Fruit fly (Drosophila melanogaster) whole organism, embryonic: ENCODE measurements around the gene CG6006.

Source experiments
- Antp ChIP-seq: fragments of 200-800 bp; sonication (Bioruptor generic); optimal IDR thresholded peaks from 3 replicates; lab custom pipeline; 2016; ENCODE audit warnings: missing biosample characterization, missing genetic modification characterization
- Asciz ChIP-seq: fragments of 200-800 bp; sonication (Bioruptor generic); optimal IDR thresholded peaks from 2 replicates; lab custom pipeline; 2017; ENCODE audit warnings: missing biosample characterization, mild to moderate bottlenecking, missing genetic modification characterization, missing genetic modification reagents
- CG10147 ChIP-seq: fragments of 200-800 bp; sonication (Bioruptor generic); optimal IDR thresholded peaks from 2 replicates; lab custom pipeline; 2019; ENCODE audit warnings: missing biosample characterization, mild to moderate bottlenecking, missing genetic modification characterization, moderate library complexity
- CG11247 ChIP-seq: fragments of 200-800 bp; sonication (Bioruptor generic); IDR thresholded peaks from 2 replicates; pipeline ENCODE4 v1.3.6; 2022; ENCODE audit warnings: missing biosample characterization, missing genetic modification characterization
- CG12071 ChIP-seq: fragments of 200-800 bp; sonication (Bioruptor generic); optimal IDR thresholded peaks from 3 replicates; lab custom pipeline; 2018; ENCODE audit warnings: missing biosample characterization, mild to moderate bottlenecking, missing genetic modification characterization
- CG12769 ChIP-seq: fragments of 200-800 bp; sonication (Bioruptor generic); optimal IDR thresholded peaks from 2 replicates; lab custom pipeline; 2019; ENCODE audit warnings: missing biosample characterization, mild to moderate bottlenecking, missing genetic modification characterization, moderate library complexity
- CG14441 ChIP-seq: fragments of 200-800 bp; sonication (Bioruptor generic); IDR thresholded peaks from 2 replicates; pipeline ENCODE4 v1.3.6; 2022; ENCODE audit warnings: missing biosample characterization, missing genetic modification characterization
- CG14965 ChIP-seq: fragments of 200-800 bp; sonication (Bioruptor generic); optimal IDR thresholded peaks from 2 replicates; lab custom pipeline; 2016; ENCODE audit warnings: missing biosample characterization, missing genetic modification characterization, borderline replicate concordance
- CG18476 ChIP-seq: fragments of 200-800 bp; sonication (Bioruptor generic); optimal IDR thresholded peaks from 2 replicates; lab custom pipeline; 2016; ENCODE audit warnings: missing biosample characterization, mild to moderate bottlenecking, missing genetic modification characterization
- CG18619 ChIP-seq: fragments of 200-800 bp; sonication (Bioruptor generic); optimal IDR thresholded peaks from 3 replicates; lab custom pipeline; 2017; ENCODE audit warnings: missing biosample characterization, mild to moderate bottlenecking, missing genetic modification characterization
- CG18764 ChIP-seq: fragments of 200-800 bp; sonication (Bioruptor generic); optimal IDR thresholded peaks from 3 replicates; lab custom pipeline; 2016; ENCODE audit warnings: missing biosample characterization, missing genetic modification characterization
- CG2129 ChIP-seq: fragments of 200-800 bp; sonication (Bioruptor generic); IDR thresholded peaks from 2 replicates; pipeline ENCODE4 v1.3.6; 2022; ENCODE audit warnings: missing biosample characterization, missing genetic modification characterization; ENCODE audit not compliant: partially characterized antibody
- CG2678 ChIP-seq: fragments of 200-800 bp; sonication (Bioruptor generic); optimal IDR thresholded peaks from 3 replicates; lab custom pipeline; 2019; ENCODE audit warnings: missing biosample characterization, mild to moderate bottlenecking, missing genetic modification characterization, moderate library complexity
- CG30020 ChIP-seq: fragments of 200-800 bp; optimal IDR thresholded peaks from 2 replicates; lab custom pipeline; 2019; ENCODE audit warnings: missing biosample characterization, mild to moderate bottlenecking, missing genetic modification characterization, moderate library complexity
- CG31365 ChIP-seq: fragments of 200-800 bp; sonication (Bioruptor generic); optimal IDR thresholded peaks from 2 replicates; lab custom pipeline; 2018; ENCODE audit warnings: missing biosample characterization, mild to moderate bottlenecking, missing genetic modification characterization
- CG3407 ChIP-seq: fragments of 200-800 bp; sonication (Bioruptor generic); optimal IDR thresholded peaks from 2 replicates; lab custom pipeline; 2018; ENCODE audit warnings: missing biosample characterization, mild to moderate bottlenecking, missing genetic modification characterization
- CG4328 ChIP-seq: fragments of 200-800 bp; sonication (Bioruptor generic); optimal IDR thresholded peaks from 3 replicates; lab custom pipeline; 2017; ENCODE audit warnings: missing biosample characterization, missing genetic modification reagents, missing genetic modification characterization
- CG6175 ChIP-seq: fragments of 200-800 bp; sonication (Bioruptor generic); IDR thresholded peaks from 3 replicates; pipeline ENCODE4 v1.3.6; 2022; ENCODE audit warnings: missing biosample characterization, missing genetic modification characterization
- CG7928 ChIP-seq: fragments of 200-800 bp; sonication (Bioruptor generic); optimal IDR thresholded peaks from 2 replicates; lab custom pipeline; 2017; ENCODE audit warnings: missing biosample characterization, mild to moderate bottlenecking, missing genetic modification characterization
- CG7963 ChIP-seq: fragments of 200-800 bp; sonication (Bioruptor generic); IDR thresholded peaks from 3 replicates; pipeline ENCODE4 v1.3.6; 2022; ENCODE audit warnings: missing biosample characterization, missing genetic modification characterization; ENCODE audit not compliant: partially characterized antibody
- CoRest ChIP-seq: fragments of 200-800 bp; sonication (Bioruptor generic); optimal IDR thresholded peaks from 3 replicates; lab custom pipeline; 2018; ENCODE audit warnings: missing biosample characterization, mild to moderate bottlenecking, missing genetic modification characterization, moderate library complexity
- D19B ChIP-seq: fragments of 200-800 bp; sonication (Bioruptor generic); optimal IDR thresholded peaks from 2 replicates; lab custom pipeline; 2017; ENCODE audit warnings: missing biosample characterization, mild to moderate bottlenecking, missing genetic modification characterization
- Fer2 ChIP-seq: fragments of 200-800 bp; sonication (Bioruptor generic); optimal IDR thresholded peaks from 2 replicates; lab custom pipeline; 2018; ENCODE audit warnings: missing biosample characterization, mild to moderate bottlenecking, missing genetic modification characterization, moderate library complexity
- H2.0 ChIP-seq: fragments of 200-800 bp; sonication (Bioruptor generic); IDR thresholded peaks from 2 replicates; pipeline ENCODE4 v1.3.6; 2022; ENCODE audit warnings: missing biosample characterization, missing genetic modification characterization
- HLH54F ChIP-seq: fragments of 200-800 bp; sonication (Bioruptor generic); optimal IDR thresholded peaks from 3 replicates; lab custom pipeline; 2016; ENCODE audit warnings: missing biosample characterization, missing genetic modification characterization
- HmgZ ChIP-seq: fragments of 200-800 bp; sonication (Bioruptor generic); optimal IDR thresholded peaks from 2 replicates; lab custom pipeline; 2018; ENCODE audit warnings: missing biosample characterization, mild to moderate bottlenecking, missing genetic modification characterization
- Hsf ChIP-seq: fragments of 200-800 bp; sonication (Bioruptor generic); optimal IDR thresholded peaks from 3 replicates; lab custom pipeline; 2016; ENCODE audit warnings: missing biosample characterization, missing genetic modification characterization
- Max ChIP-seq: fragments of 200-800 bp; sonication (Bioruptor generic); optimal IDR thresholded peaks from 2 replicates; lab custom pipeline; 2016; ENCODE audit warnings: missing biosample characterization, mild to moderate bottlenecking, missing genetic modification characterization
- NC2β ChIP-seq: fragments of 200-800 bp; sonication (Bioruptor generic); optimal IDR thresholded peaks from 2 replicates; lab custom pipeline; 2016; ENCODE audit warnings: missing biosample characterization, missing genetic modification characterization
- NFAT ChIP-seq: fragments of 200-800 bp; sonication (Bioruptor generic); IDR thresholded peaks from 2 replicates; pipeline ENCODE4 v1.3.6; 2022; ENCODE audit warnings: missing biosample characterization, missing genetic modification characterization
- Nf-YC ChIP-seq: fragments of 200-800 bp; optimal IDR thresholded peaks from 3 replicates; lab custom pipeline; 2019; ENCODE audit warnings: missing biosample characterization, mild to moderate bottlenecking, missing genetic modification characterization, moderate library complexity
- Scr ChIP-seq: fragments of 200-800 bp; sonication (Bioruptor generic); IDR thresholded peaks from 2 replicates; pipeline ENCODE4 v1.3.6; 2022; ENCODE audit warnings: missing biosample characterization, missing genetic modification characterization; ENCODE audit not compliant: partially characterized antibody
- Sox100B ChIP-seq: fragments of 200-800 bp; sonication (Bioruptor generic); optimal IDR thresholded peaks from 3 replicates; lab custom pipeline; 2018; ENCODE audit warnings: missing biosample characterization, mild to moderate bottlenecking, missing genetic modification characterization
- Spps ChIP-seq: fragments of 200-800 bp; sonication (Bioruptor generic); optimal IDR thresholded peaks from 2 replicates; lab custom pipeline; 2018; ENCODE audit warnings: missing biosample characterization, mild to moderate bottlenecking, missing genetic modification characterization
- ash1 ChIP-seq: fragments of 200-800 bp; sonication (Bioruptor generic); optimal IDR thresholded peaks from 2 replicates; lab custom pipeline; 2018; ENCODE audit warnings: missing biosample characterization, mild to moderate bottlenecking, missing genetic modification characterization
- az2 ChIP-seq: fragments of 200-800 bp; sonication (Bioruptor generic); optimal IDR thresholded peaks from 3 replicates; lab custom pipeline; 2016; ENCODE audit warnings: missing biosample characterization, missing genetic modification characterization
- bowl ChIP-seq: fragments of 200-800 bp; sonication (Bioruptor generic); IDR thresholded peaks from 2 replicates; pipeline ENCODE4 v1.3.6; 2022; ENCODE audit warnings: missing biosample characterization, missing genetic modification characterization
- btn ChIP-seq: fragments of 200-800 bp; sonication (Bioruptor generic); optimal IDR thresholded peaks from 2 replicates; lab custom pipeline; 2016; ENCODE audit warnings: missing biosample characterization, missing genetic modification characterization
- chinmo ChIP-seq: fragments of 200-800 bp; sonication (Bioruptor generic); IDR thresholded peaks from 4 replicates; pipeline ENCODE4 v1.3.6; 2022; ENCODE audit warnings: missing biosample characterization, missing genetic modification characterization; ENCODE audit not compliant: partially characterized antibody
- disco-r ChIP-seq: fragments of 200-800 bp; sonication (Bioruptor generic); optimal IDR thresholded peaks from 2 replicates; lab custom pipeline; 2016; ENCODE audit warnings: missing biosample characterization, missing genetic modification characterization
- grau ChIP-seq: fragments of 200-800 bp; optimal IDR thresholded peaks from 3 replicates; lab custom pipeline; 2019; ENCODE audit warnings: missing biosample characterization, mild to moderate bottlenecking, missing genetic modification characterization, moderate library complexity
- h ChIP-seq: fragments of >200 bp; optimal IDR thresholded peaks from 2 replicates; lab custom pipeline; 2017
- hb ChIP-seq: fragments of 200-800 bp; sonication (Bioruptor generic); IDR thresholded peaks from 3 replicates; pipeline ENCODE4 v1.3.6; 2022; ENCODE audit warnings: missing biosample characterization, missing genetic modification characterization; ENCODE audit not compliant: partially characterized antibody
- nom ChIP-seq: fragments of 200-800 bp; sonication (Bioruptor generic); optimal IDR thresholded peaks from 2 replicates; lab custom pipeline; 2017; ENCODE audit warnings: missing biosample characterization, missing genetic modification characterization, mild to moderate bottlenecking, moderate library complexity, missing genetic modification reagents
- onecut ChIP-seq: fragments of 200-800 bp; sonication (Bioruptor generic); IDR thresholded peaks from 2 replicates; pipeline ENCODE4 v1.3.6; 2022; ENCODE audit warnings: missing biosample characterization, missing genetic modification characterization
- peb ChIP-seq: fragments of 200-800 bp; sonication (Bioruptor generic); IDR thresholded peaks from 2 replicates; pipeline ENCODE4 v1.3.6; 2022; ENCODE audit warnings: missing biosample characterization, missing genetic modification characterization
- shn ChIP-seq: fragments of 200-800 bp; sonication (Bioruptor generic); optimal IDR thresholded peaks from 3 replicates; lab custom pipeline; 2016; ENCODE audit warnings: missing biosample characterization, missing genetic modification characterization
- sqz ChIP-seq: fragments of 200-800 bp; sonication (Bioruptor generic); optimal IDR thresholded peaks from 3 replicates; lab custom pipeline; 2018; ENCODE audit warnings: missing biosample characterization, mild to moderate bottlenecking, missing genetic modification characterization
- toy ChIP-seq: fragments of 200-800 bp; sonication (Bioruptor generic); IDR thresholded peaks from 2 replicates; pipeline ENCODE4 v1.3.6; 2022; ENCODE audit warnings: missing biosample characterization, missing genetic modification characterization
- yki ChIP-seq: fragments of >200 bp; optimal IDR thresholded peaks from 3 replicates; lab custom pipeline; 2018

Gene CG6006

dm6 chr3R:16205155-16205778, 50.5 kb downstream of the CG6006 start, which contains the start of gene mtSSB (continued):
- TF ChIP-seq bowl (GFP tag; lab: Robert Waterston, UW) = peak; percentile 75
- peak; percentile 72 for TF ChIP-seq CG3407 (GFP tag; lab: Kevin White, UChicago)
- TF ChIP-seq NFAT (GFP tag; lab: Robert Waterston, UW) = peak; percentile 99
- peak; percentile 73; the same call in 2 of the 3 replicates for TF ChIP-seq CG6175 (GFP tag; lab: Robert Waterston, UW)
- TF ChIP-seq sqz (GFP tag; lab: Kevin White, UChicago) = peak; percentile 20
- peak; percentile 90 for TF ChIP-seq Antp (GFP tag; lab: Kevin White, UChicago)
- peak; percentile 68 for TF ChIP-seq CG12071 (GFP tag; lab: Kevin White, UChicago)
- TF ChIP-seq CG14965 = peak; percentile 72
- peak; percentile 49 for TF ChIP-seq CG30020 (tag; lab: Kevin White, UChicago)
- peak; percentile 46 for TF ChIP-seq Fer2
- peak; percentile 93 for TF ChIP-seq Hsf (GFP tag; lab: Kevin White, UChicago)
- peak; percentile 92 for TF ChIP-seq az2 (GFP tag; lab: Kevin White, UChicago)
- TF ChIP-seq h (lab: Kevin White, UChicago) = no peak
- peak; percentile 68 for TF ChIP-seq Asciz (GFP tag; lab: Kevin White, UChicago)
- TF ChIP-seq CG12769 (tag; lab: Kevin White, UChicago) = peak; percentile 78
- TF ChIP-seq CG18476 (GFP tag; lab: Kevin White, UChicago) = peak; percentile 59
- peak; percentile 18 for TF ChIP-seq Sox100B (GFP tag; lab: Kevin White, UChicago)
- TF ChIP-seq CG2678 = peak; percentile 73
- peak; percentile 92 for TF ChIP-seq onecut (GFP tag; lab: Robert Waterston, UW)
- TF ChIP-seq nom = no peak
- TF ChIP-seq toy (GFP tag; lab: Robert Waterston, UW) = peak; percentile 26; the same call in 1 of the 2 replicates
- peak; percentile 85 for TF ChIP-seq HmgZ
- TF ChIP-seq hb (GFP tag; lab: Robert Waterston, UW) = peak; percentile 98
- peak; percentile 96 for TF ChIP-seq CG11247 (GFP tag; lab: Robert Waterston, UW)
- TF ChIP-seq Nf-YC (tag; lab: Kevin White, UChicago) = peak; percentile 73
- TF ChIP-seq Max (GFP tag; lab: Kevin White, UChicago) = peak; percentile 76
- peak; percentile 98 for TF ChIP-seq CG7963 (GFP tag; lab: Robert Waterston, UW)
- TF ChIP-seq grau (tag; lab: Kevin White, UChicago) = peak; percentile 84
- no peak for TF ChIP-seq yki (lab: Kevin White, UChicago)
- TF ChIP-seq CG14441 (GFP tag; lab: Robert Waterston, UW) = peak; percentile 93
- TF ChIP-seq CG2129 (GFP tag; lab: Robert Waterston, UW) = peak; percentile 100
- TF ChIP-seq CG10147 = peak; percentile 21
- peak; percentile 89 for TF ChIP-seq H2.0 (GFP tag; lab: Robert Waterston, UW)
- TF ChIP-seq disco-r (GFP tag; lab: Kevin White, UChicago) = peak; percentile 63
- peak; percentile 64; the same call in 1 of the 2 replicates for TF ChIP-seq peb (GFP tag; lab: Robert Waterston, UW)
- TF ChIP-seq Spps (tag; lab: Kevin White, UChicago) = peak; percentile 41
- TF ChIP-seq btn (GFP tag; lab: Kevin White, UChicago) = peak; percentile 85
- peak; percentile 75 for TF ChIP-seq CG18619 (GFP tag; lab: Kevin White, UChicago)
- peak; percentile 92 for TF ChIP-seq NC2β (GFP tag; lab: Kevin White, UChicago)
- peak; percentile 88 for TF ChIP-seq ash1 (GFP tag; lab: Kevin White, UChicago)
- TF ChIP-seq CG7928 (GFP tag; lab: Kevin White, UChicago) = peak; percentile 10
- TF ChIP-seq CG18764 = peak; percentile 89
- TF ChIP-seq CG4328 (GFP tag; lab: Kevin White, UChicago) = peak; percentile 69
- TF ChIP-seq D19B = peak; percentile 29
- TF ChIP-seq chinmo (GFP tag; lab: Robert Waterston, UW) = peak; percentile 100
- TF ChIP-seq Scr = peak; percentile 99
- TF ChIP-seq CG31365 (tag; lab: Kevin White, UChicago) = peak; percentile 87
- peak; percentile 77 for TF ChIP-seq CoRest (tag; lab: Kevin White, UChicago)
- TF ChIP-seq shn (GFP tag; lab: Kevin White, UChicago) = peak; percentile 82
- TF ChIP-seq HLH54F (GFP tag; lab: Kevin White, UChicago) = peak; percentile 71
